Worm (Caenorhabditis elegans) whole organism, L4 larva: ENCODE measurements around the gene M02D8.7.

Experiments
- D1046.2 ChIP-seq: fragments of 200-800 bp; sonication (Bioruptor generic); IDR thresholded peaks from 2 replicates; pipeline ENCODE4 v1.3.6; 2022; ENCODE audit warnings: missing genetic modification characterization, missing compliant biosample characterization
- ama-1 ChIP-seq: fragments of 150-350 bp; optimal IDR thresholded peaks from 2 replicates; lab custom pipeline; 2014; ENCODE audit warnings: inconsistent platforms, mixed read lengths
- nhr-11 ChIP-seq: fragments of 150-350 bp; optimal IDR thresholded peaks from 2 replicates; lab custom pipeline; 2014; ENCODE audit warnings: missing biosample characterization, missing genetic modification characterization

- no peak for TF ChIP-seq ama-1
- no peak for TF ChIP-seq D1046.2 (GFP tag; lab: Robert Waterston, UW)
- peak; percentile 28 for TF ChIP-seq nhr-11 (tag; lab: Kevin White, UChicago)
Observed at ce11 chrX:8727306-8727705, 15.5 kb downstream of the M02D8.7 start, which contains the start of gene EGAP4.1.
